Fruit fly (Drosophila melanogaster) whole organism, wandering third instar larva: ENCODE measurements around the gene Rab3-GEF.

ENCODE experiments used
- Abd-B ChIP-seq: fragments of >200 bp; optimal IDR thresholded peaks from 2 replicates; lab custom pipeline; 2017; ENCODE audit warnings: missing biosample characterization, missing genetic modification characterization
- CG32264 ChIP-seq: fragments of 200-800 bp; sonication (Bioruptor generic); optimal IDR thresholded peaks from 2 replicates; lab custom pipeline; 2016; ENCODE audit warnings: missing biosample characterization, missing genetic modification characterization
- CG9705 ChIP-seq: fragments of 200-800 bp; sonication (Bioruptor generic); optimal IDR thresholded peaks from 2 replicates; lab custom pipeline; 2018; ENCODE audit warnings: missing biosample characterization, mild to moderate bottlenecking, missing genetic modification characterization
- CrebA ChIP-seq: fragments of 200-800 bp; sonication (Bioruptor generic); optimal IDR thresholded peaks from 2 replicates; lab custom pipeline; 2016; ENCODE audit warnings: missing biosample characterization, mild to moderate bottlenecking, missing genetic modification characterization, borderline replicate concordance
- Dfd ChIP-seq: fragments of >200 bp; optimal IDR thresholded peaks from 2 replicates; lab custom pipeline; 2017; ENCODE audit warnings: missing biosample characterization, missing genetic modification characterization
- GATAd ChIP-seq: sonication (Bioruptor generic); optimal IDR thresholded peaks from 2 replicates; lab custom pipeline; 2016; ENCODE audit warnings: missing biosample characterization, missing genetic modification characterization
- HLH106 ChIP-seq: fragments of 200-800 bp; optimal IDR thresholded peaks from 3 replicates; lab custom pipeline; 2019; ENCODE audit warnings: missing biosample characterization, mild to moderate bottlenecking, missing genetic modification characterization, moderate library complexity
- Hnf4 ChIP-seq: fragments of 200-800 bp; sonication (Bioruptor generic); optimal IDR thresholded peaks from 2 replicates; lab custom pipeline; 2016; ENCODE audit warnings: missing biosample characterization, mild to moderate bottlenecking, missing genetic modification characterization
- Hr78 ChIP-seq: fragments of >200 bp; optimal IDR thresholded peaks from 2 replicates; lab custom pipeline; 2017; ENCODE audit warnings: missing biosample characterization, missing genetic modification characterization
- Hr83 ChIP-seq: fragments of 200-300 bp; sonication (Bioruptor generic); optimal IDR thresholded peaks from 2 replicates; lab custom pipeline; 2016; ENCODE audit warnings: missing biosample characterization, mild to moderate bottlenecking, missing genetic modification characterization, moderate library complexity; ENCODE audit not compliant: poor library complexity, severe bottlenecking
- Jra ChIP-seq: sonication (Bioruptor generic); optimal IDR thresholded peaks from 2 replicates; lab custom pipeline; 2016; ENCODE audit warnings: missing biosample characterization, missing genetic modification characterization
- Mio ChIP-seq: sonication (Bioruptor generic); optimal IDR thresholded peaks from 2 replicates; lab custom pipeline; 2016; ENCODE audit warnings: missing biosample characterization, missing genetic modification characterization
- Myc ChIP-seq: fragments of >200 bp; optimal IDR thresholded peaks from 2 replicates; lab custom pipeline; 2017
- N ChIP-seq: fragments of >200 bp; optimal IDR thresholded peaks from 2 replicates; lab custom pipeline; 2018; ENCODE audit warnings: missing biosample characterization, missing external identifiers, missing genetic modification characterization
- Rel ChIP-seq, 2 experiments: fragments of 200-800 bp; sonication (Bioruptor generic) in 1 of 2; optimal IDR thresholded peaks; 2 replicates in 1 of 2; 3 replicates in 1 of 2; lab custom pipeline; 2016 to 2019; ENCODE audit warnings: mild to moderate bottlenecking in 2 of 2, missing biosample characterization in 2 of 2, missing genetic modification characterization in 2 of 2, moderate library complexity in 1 of 2
- Sp1 ChIP-seq: fragments of 200-800 bp; sonication (Bioruptor generic); optimal IDR thresholded peaks from 3 replicates; lab custom pipeline; 2019; ENCODE audit warnings: missing biosample characterization, mild to moderate bottlenecking, missing genetic modification characterization, moderate library complexity
- br ChIP-seq: fragments of 200-800 bp; sonication (Bioruptor generic); optimal IDR thresholded peaks from 2 replicates; lab custom pipeline; 2016; ENCODE audit warnings: missing biosample characterization, missing genetic modification characterization
- brk ChIP-seq: fragments of 200-800 bp; sonication (Bioruptor generic); optimal IDR thresholded peaks from 2 replicates; lab custom pipeline; 2016; ENCODE audit warnings: missing biosample characterization, mild to moderate bottlenecking, missing genetic modification characterization
- dl ChIP-seq, 2 experiments: fragments of 175-275, 200-275 bp in 1 of 2; fragments of 200-275 bp in 1 of 2; sonication (Bioruptor generic); optimal IDR thresholded peaks; lab custom pipeline; 2018; ENCODE audit warnings: mild to moderate bottlenecking in 2 of 2, missing biosample characterization in 2 of 2, missing genetic modification characterization in 2 of 2, moderate library complexity in 2 of 2; ENCODE audit not compliant: partially characterized antibody in 2 of 2, insufficient read depth in 1 of 2
- dmrt93B ChIP-seq: fragments of 200-800 bp; sonication (Bioruptor generic); optimal IDR thresholded peaks from 2 replicates; lab custom pipeline; 2018; ENCODE audit warnings: missing biosample characterization, mild to moderate bottlenecking, missing genetic modification characterization
- dsf ChIP-seq: sonication (Bioruptor generic); optimal IDR thresholded peaks from 2 replicates; lab custom pipeline; 2016; ENCODE audit warnings: missing biosample characterization, missing genetic modification characterization, borderline replicate concordance
- ey ChIP-seq: fragments of 200-800 bp; sonication (Bioruptor generic); optimal IDR thresholded peaks from 2 replicates; lab custom pipeline; 2016; ENCODE audit warnings: missing biosample characterization, missing genetic modification characterization
- foxo ChIP-seq, 2 experiments: fragments of 200-800 bp; sonication (Bioruptor generic); optimal IDR thresholded peaks; 2 replicates in 1 of 2; 3 replicates in 1 of 2; lab custom pipeline; 2016 to 2017; ENCODE audit warnings: missing biosample characterization in 2 of 2, missing genetic modification characterization in 2 of 2
- h ChIP-seq: fragments of 200-800 bp; sonication (Bioruptor generic); optimal IDR thresholded peaks from 3 replicates; lab custom pipeline; 2016; ENCODE audit warnings: missing biosample characterization, mild to moderate bottlenecking, missing genetic modification characterization
- jim ChIP-seq: fragments of 175-275, 200-325 bp; sonication (Bioruptor generic); optimal IDR thresholded peaks from 2 replicates; lab custom pipeline; 2016; ENCODE audit warnings: missing biosample characterization, mild to moderate bottlenecking, missing genetic modification characterization
- lola ChIP-seq: fragments of >200 bp; optimal IDR thresholded peaks from 2 replicates; lab custom pipeline; 2017; ENCODE audit warnings: missing biosample characterization, missing genetic modification characterization
- pan ChIP-seq: fragments of >200 bp; optimal IDR thresholded peaks from 2 replicates; lab custom pipeline; 2017
- psq ChIP-seq: fragments of 200-800 bp; sonication (Bioruptor generic); optimal IDR thresholded peaks from 3 replicates; lab custom pipeline; 2017; ENCODE audit warnings: missing biosample characterization, mild to moderate bottlenecking, missing genetic modification characterization, moderate library complexity
- sv ChIP-seq: fragments of 200-800 bp; sonication (Bioruptor generic); optimal IDR thresholded peaks from 3 replicates; lab custom pipeline; 2016; ENCODE audit warnings: missing biosample characterization, missing genetic modification characterization
- tai ChIP-seq: sonication (Bioruptor generic); optimal IDR thresholded peaks from 2 replicates; lab custom pipeline; 2016; ENCODE audit warnings: missing biosample characterization, missing genetic modification characterization
- usp ChIP-seq: fragments of >200 bp; optimal IDR thresholded peaks from 2 replicates; lab custom pipeline; 2017; ENCODE audit warnings: missing biosample characterization, missing genetic modification characterization
- woc ChIP-seq: sonication (Bioruptor generic); optimal IDR thresholded peaks from 2 replicates; lab custom pipeline; 2016; ENCODE audit warnings: missing biosample characterization, mild to moderate bottlenecking, missing genetic modification characterization

The Rab3-GEF gene

dm6 chrX:15138994-15139863 lies 49.7 kb downstream of the Rab3-GEF start, which contains the start of gene RpL37-1 (continued):
- TF ChIP-seq Sp1 (peak; percentile 64), psq (GFP tag; lab: Kevin White, UChicago) (peak; percentile 36), CG9705 (GFP tag; lab: Kevin White, UChicago) (peak; percentile 61), Myc (lab: Kevin White, UChicago) (peak; percentile 39), GATAd (no peak), CG32264 (no peak), dl (GFP tag; optimal IDR thresholded peaks at IDR 0.05; lab: Kevin White, UChicago; ENCODE audit: insufficient read depth in 1 of 2, partially characterized antibody in 2 of 2) (no peak), ey (GFP tag; lab: Kevin White, UChicago) (peak; percentile 5), Jra (GFP tag; lab: Kevin White, UChicago) (peak; percentile 43), sv (GFP tag; lab: Kevin White, UChicago) (peak; percentile 53)

DNA sequence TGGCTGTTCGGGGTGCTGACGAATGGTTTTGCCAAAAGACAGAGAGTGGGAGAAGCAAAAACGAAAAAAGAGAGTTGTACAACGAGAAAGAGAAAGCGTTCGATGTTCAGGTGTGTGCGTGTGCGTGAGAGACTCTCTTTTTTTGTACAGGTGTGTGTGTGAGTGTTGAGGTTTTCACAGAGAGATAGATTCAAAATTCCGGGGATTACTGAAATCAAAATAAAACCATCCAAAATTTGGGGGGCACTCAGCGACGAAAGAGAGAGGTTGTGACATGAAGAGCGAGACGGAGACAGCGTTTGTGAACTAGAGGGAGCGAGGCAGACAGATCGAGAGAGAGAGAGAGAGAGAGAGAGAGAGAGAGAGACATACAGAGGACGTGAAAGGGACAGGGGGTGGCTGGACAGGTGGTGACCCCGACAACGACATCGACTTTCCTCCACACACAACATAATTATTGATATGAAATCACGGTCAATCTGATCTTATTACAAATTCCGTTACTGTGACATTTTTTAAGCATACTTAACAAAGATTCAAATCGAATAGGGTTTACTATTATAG lies 53.9 kb downstream of the Rab3-GEF start:
- TF ChIP-seq h (GFP tag; lab: Kevin White, UChicago) (no peak), usp (GFP tag; lab: Kevin White, UChicago) (no peak), lola (GFP tag; lab: Kevin White, UChicago) (no peak), woc (GFP tag; lab: Kevin White, UChicago) (no peak), Rel (GFP tag; optimal IDR thresholded peaks at IDR 0.05; lab: Kevin White, UChicago) (no peak), Rel (tag; optimal IDR thresholded peaks at IDR 0.05; lab: Kevin White, UChicago) (no peak), sv (GFP tag; lab: Kevin White, UChicago) (no peak), dmrt93B (GFP tag; lab: Kevin White, UChicago) (no peak), Hr78 (GFP tag; lab: Kevin White, UChicago) (no peak), ey (GFP tag; lab: Kevin White, UChicago) (no peak), Abd-B (no peak), CG9705 (GFP tag; lab: Kevin White, UChicago) (no peak), dsf (no peak), CrebA (no peak), foxo (GFP tag; optimal IDR thresholded peaks at IDR 0.05; lab: Kevin White, UChicago) (no peak), Dfd (GFP tag; lab: Kevin White, UChicago) (no peak), Myc (lab: Kevin White, UChicago) (no peak)

dm6 chrX:15147069-15147468 lies 57.6 kb downstream of the Rab3-GEF start:
- TF ChIP-seq brk (GFP tag; lab: Kevin White, UChicago) (no peak), N (GFP tag; lab: Kevin White, UChicago) (no peak), sv (GFP tag; lab: Kevin White, UChicago) (no peak), br (GFP tag; lab: Kevin White, UChicago) (no peak), jim (GFP tag; lab: Kevin White, UChicago) (no peak), Hnf4 (no peak), usp (GFP tag; lab: Kevin White, UChicago) (no peak), Mio (no peak), ey (GFP tag; lab: Kevin White, UChicago) (no peak), pan (lab: Kevin White, UChicago) (no peak), h (GFP tag; lab: Kevin White, UChicago) (no peak), CG32264 (no peak), Hr83 (no peak), HLH106 (tag; lab: Kevin White, UChicago) (no peak), Rel (GFP tag; optimal IDR thresholded peaks at IDR 0.05; lab: Kevin White, UChicago) (no peak), Rel (tag; optimal IDR thresholded peaks at IDR 0.05; lab: Kevin White, UChicago) (no peak), GATAd (no peak), dmrt93B (GFP tag; lab: Kevin White, UChicago) (no peak), lola (GFP tag; lab: Kevin White, UChicago) (no peak), woc (GFP tag; lab: Kevin White, UChicago) (no peak)

DNA sequence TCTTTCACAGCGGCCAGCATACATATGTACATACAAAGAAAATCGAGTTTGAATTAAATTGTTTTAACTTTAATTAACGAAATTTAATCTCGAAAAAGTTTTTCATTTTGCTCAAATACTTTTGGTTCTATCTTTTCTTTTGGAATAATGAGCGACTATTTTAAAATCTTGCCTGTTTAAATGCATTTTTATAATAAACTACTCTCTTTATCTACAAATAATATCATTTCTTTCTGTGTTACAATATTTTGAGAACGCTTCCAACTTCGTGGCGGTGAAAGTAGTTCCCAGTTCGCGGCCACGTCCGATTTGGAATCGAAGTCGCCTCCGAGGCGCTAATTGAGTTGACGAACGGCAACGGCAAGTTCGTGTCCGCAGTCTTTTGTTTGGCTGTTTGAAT lies 60.8 kb downstream of the Rab3-GEF start:
- TF ChIP-seq Hnf4 (no peak), N (GFP tag; lab: Kevin White, UChicago) (no peak), dmrt93B (GFP tag; lab: Kevin White, UChicago) (no peak), tai (GFP tag; lab: Kevin White, UChicago) (no peak)
- TF ChIP-seq, all 38 proteins: peak for 0
